Worm (Caenorhabditis elegans) whole organism, mixed stage, embryonic: Measurements from ENCODE around the gene C06G3.8.

ENCODE experiments used
- M03D4.4 ChIP-seq: sonication (generic microtip); optimal IDR thresholded peaks from 2 replicates; lab custom pipeline; 2017; ENCODE audit warnings: mild to moderate bottlenecking, missing genetic modification characterization, missing compliant biosample characterization
- bed-3 ChIP-seq: fragments of 200-800 bp; sonication (Bioruptor generic); optimal IDR thresholded peaks from 3 replicates; lab custom pipeline; 2018; ENCODE audit warnings: mild to moderate bottlenecking, missing genetic modification characterization, moderate library complexity, missing compliant biosample characterization
- blmp-1 ChIP-seq: fragments of 150-350 bp; optimal IDR thresholded peaks from 2 replicates; lab custom pipeline; 2014; ENCODE audit warnings: missing biosample characterization, missing genetic modification characterization
- ceh-39 ChIP-seq: fragments of 150-350 bp; optimal IDR thresholded peaks from 2 replicates; lab custom pipeline; 2014; ENCODE audit warnings: missing biosample characterization, missing genetic modification characterization
- ceh-43 ChIP-seq: fragments of 200-800 bp; sonication (Bioruptor generic); optimal IDR thresholded peaks from 2 replicates; lab custom pipeline; 2018; ENCODE audit warnings: mild to moderate bottlenecking, missing genetic modification characterization, moderate library complexity, missing compliant biosample characterization
- ceh-83 ChIP-seq: fragments of 200-800 bp; sonication (Bioruptor generic); optimal IDR thresholded peaks from 2 replicates; lab custom pipeline; 2018; ENCODE audit warnings: mild to moderate bottlenecking, missing genetic modification characterization, missing compliant biosample characterization
- ces-1 ChIP-seq: fragments of 150-350 bp; optimal IDR thresholded peaks from 2 replicates; lab custom pipeline; 2014; ENCODE audit warnings: missing biosample characterization, missing genetic modification reagents, missing genetic modification characterization
- cnd-1 ChIP-seq: fragments of 200-800 bp; sonication (Bioruptor generic); optimal IDR thresholded peaks from 2 replicates; lab custom pipeline; 2018; ENCODE audit warnings: mild to moderate bottlenecking, missing genetic modification characterization, missing compliant biosample characterization
- drap-1 ChIP-seq: fragments of 200-800 bp; sonication (Bioruptor generic); optimal IDR thresholded peaks from 3 replicates; lab custom pipeline; 2018; ENCODE audit warnings: mild to moderate bottlenecking, missing genetic modification characterization, missing compliant biosample characterization
- elt-1 ChIP-seq: sonication (generic microtip); optimal IDR thresholded peaks from 2 replicates; lab custom pipeline; 2017; ENCODE audit warnings: missing genetic modification characterization, mild to moderate bottlenecking, missing compliant biosample characterization, antibody characterized with exemption, moderate library complexity, borderline replicate concordance; ENCODE audit not compliant: insufficient read depth
- flh-1 ChIP-seq: fragments of 200-800 bp; sonication (Bioruptor generic); optimal IDR thresholded peaks from 2 replicates; lab custom pipeline; 2018; ENCODE audit warnings: mild to moderate bottlenecking, missing genetic modification characterization, moderate library complexity, missing compliant biosample characterization
- ham-2 ChIP-seq: fragments of 200-800 bp; sonication (Bioruptor generic); optimal IDR thresholded peaks from 2 replicates; lab custom pipeline; 2018; ENCODE audit warnings: mild to moderate bottlenecking, missing genetic modification characterization, missing compliant biosample characterization
- lin-13 ChIP-seq: fragments of 150-350 bp; optimal IDR thresholded peaks from 2 replicates; lab custom pipeline; 2014; ENCODE audit warnings: missing biosample characterization, missing genetic modification characterization
- lin-32 ChIP-seq: fragments of 200-800 bp; sonication (Bioruptor generic); optimal IDR thresholded peaks from 2 replicates; lab custom pipeline; 2018; ENCODE audit warnings: mild to moderate bottlenecking, missing genetic modification characterization, missing compliant biosample characterization
- lsy-2 ChIP-seq: fragments of 150-350 bp; optimal IDR thresholded peaks from 2 replicates; lab custom pipeline; 2014; ENCODE audit warnings: missing biosample characterization, missing genetic modification characterization
- mab-5 ChIP-seq: fragments of 150-350 bp; optimal IDR thresholded peaks from 2 replicates; lab custom pipeline; 2014; ENCODE audit warnings: missing biosample characterization, missing genetic modification characterization
- mep-1 ChIP-seq: fragments of 150-350 bp; optimal IDR thresholded peaks from 2 replicates; lab custom pipeline; 2017; ENCODE audit warnings: missing biosample characterization, missing genetic modification reagents, missing genetic modification characterization, inconsistent platforms
- nhr-12 ChIP-seq: fragments of 150-350 bp; optimal IDR thresholded peaks from 2 replicates; lab custom pipeline; 2014; ENCODE audit warnings: missing biosample characterization, missing genetic modification characterization
- nhr-2 ChIP-seq: fragments of 150-350 bp; optimal IDR thresholded peaks from 2 replicates; lab custom pipeline; 2014; ENCODE audit warnings: missing biosample characterization, missing genetic modification characterization
- nhr-237 ChIP-seq: fragments of 150-350 bp; optimal IDR thresholded peaks from 2 replicates; lab custom pipeline; 2014; ENCODE audit warnings: missing biosample characterization, missing genetic modification characterization
- nhr-28 ChIP-seq: fragments of 150-350 bp; optimal IDR thresholded peaks from 2 replicates; lab custom pipeline; 2014; ENCODE audit warnings: missing biosample characterization, missing genetic modification characterization
- nhr-76 ChIP-seq: sonication (generic microtip); optimal IDR thresholded peaks from 2 replicates; lab custom pipeline; 2017; ENCODE audit warnings: missing biosample characterization, missing genetic modification characterization
- pha-4 ChIP-seq: fragments of 150-350 bp; optimal IDR thresholded peaks from 2 replicates; lab custom pipeline; 2018; ENCODE audit warnings: missing biosample characterization, missing genetic modification reagents, missing genetic modification characterization
- sem-2 ChIP-seq: fragments of 200-800 bp; sonication (Bioruptor generic); optimal IDR thresholded peaks from 2 replicates; lab custom pipeline; 2018; ENCODE audit warnings: mild to moderate bottlenecking, missing genetic modification characterization, missing compliant biosample characterization
- snpc-4 ChIP-seq: fragments of 150-350 bp; optimal IDR thresholded peaks from 2 replicates; lab custom pipeline; 2014; ENCODE audit warnings: missing biosample characterization, missing genetic modification characterization
- sptf-1 ChIP-seq: sonication (generic microtip); optimal IDR thresholded peaks from 2 replicates; lab custom pipeline; 2017; ENCODE audit warnings: mild to moderate bottlenecking, missing genetic modification characterization, moderate library complexity, missing compliant biosample characterization
- unc-39 ChIP-seq: fragments of 150-350 bp; optimal IDR thresholded peaks from 2 replicates; lab custom pipeline; 2014; ENCODE audit warnings: missing biosample characterization, missing genetic modification characterization
- unc-62 ChIP-seq: fragments of 150-350 bp; optimal IDR thresholded peaks from 2 replicates; lab custom pipeline; 2014; ENCODE audit warnings: missing biosample characterization, missing genetic modification reagents, missing genetic modification characterization
- zip-8 ChIP-seq: fragments of 150-350 bp; optimal IDR thresholded peaks from 2 replicates; lab custom pipeline; 2014; ENCODE audit warnings: missing biosample characterization, missing genetic modification characterization
- ztf-11 ChIP-seq: fragments of 150-350 bp; optimal IDR thresholded peaks from 2 replicates; lab custom pipeline; 2014; ENCODE audit warnings: missing biosample characterization, missing genetic modification characterization

C06G3.8 gene

DNA sequence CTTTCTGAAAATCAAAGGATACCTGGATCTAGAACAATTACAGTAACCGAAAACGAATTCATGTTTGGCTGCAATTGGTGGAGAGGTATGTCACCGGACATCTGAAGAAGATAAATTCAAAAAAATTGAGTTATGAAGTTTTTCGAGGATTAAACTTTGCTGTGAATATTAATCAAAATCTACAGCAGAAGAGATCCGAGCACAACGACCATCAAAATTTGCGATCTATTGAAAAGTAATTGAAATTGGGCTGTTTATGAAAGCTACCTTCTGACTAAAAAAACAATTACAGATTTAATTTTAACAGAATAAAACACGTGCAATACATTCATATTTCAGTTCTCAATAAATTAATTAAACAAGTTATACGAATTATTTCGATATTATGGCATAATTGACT is at the start of gene C06G3.8:
TSS of gene C06G3.8 (minus strand) at position 101 of the 400 bp plus-strand sequence.
- TF ChIP-seq pha-4, result no peak

ce11 chrIV:7081214-7081613 is 48.9 kb upstream of the C06G3.8 start, which contains the start of gene Y43B11AR.1:
Y43B11AR.1 (plus strand) TSS chrIV:7081514.
- TF ChIP-seq ceh-39 (tag; lab: Kevin White, UChicago), result no peak
- no peak for TF ChIP-seq ztf-11 (tag; lab: Kevin White, UChicago)
- no peak for TF ChIP-seq ceh-43
- TF ChIP-seq lin-32, result no peak
- no peak for TF ChIP-seq drap-1 (GFP tag; lab: Kevin White, UChicago)
- TF ChIP-seq cnd-1, result no peak
- TF ChIP-seq, all 35 proteins: peak for 0

DNA sequence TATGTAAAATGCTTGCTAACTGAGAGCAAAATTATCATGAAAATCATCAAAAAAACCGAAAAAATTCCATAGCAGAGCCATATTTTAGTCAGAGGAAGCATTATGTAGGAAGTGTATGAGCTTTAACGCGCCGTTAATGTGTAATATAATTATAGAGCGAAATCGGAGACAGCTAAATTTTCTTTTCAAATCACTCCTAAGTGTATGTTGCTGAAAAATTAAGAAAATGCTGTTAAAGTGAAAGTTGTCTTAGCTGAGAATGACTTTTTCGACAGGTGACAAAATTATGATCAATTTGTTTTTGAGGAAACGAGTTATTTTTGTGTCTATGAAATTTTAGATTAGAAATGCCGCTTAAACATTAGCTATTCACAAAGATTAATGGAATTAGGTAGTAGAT is 42.7 kb upstream of the C06G3.8 start, which contains the start of gene srg-50:
TSS of gene srg-50 (minus strand) at position 101 of the 400 bp plus-strand sequence.
- TF ChIP-seq nhr-28 (tag; lab: Kevin White, UChicago), result no peak
- no peak for TF ChIP-seq lin-13 (tag; lab: Kevin White, UChicago)
- TF ChIP-seq unc-62 (GFP tag; lab: Kevin White, UChicago), result no peak
- no peak for TF ChIP-seq lin-32
- TF ChIP-seq ceh-39 (tag; lab: Kevin White, UChicago), result no peak
- TF ChIP-seq ceh-83, result no peak
- TF ChIP-seq ces-1 (GFP tag; lab: Kevin White, UChicago), result no peak
- no peak for TF ChIP-seq flh-1 (GFP tag; lab: Kevin White, UChicago)
- TF ChIP-seq bed-3 (GFP tag; lab: Kevin White, UChicago), result no peak
- no peak for TF ChIP-seq blmp-1 (tag; lab: Kevin White, UChicago)
- no peak for TF ChIP-seq nhr-237 (tag; lab: Kevin White, UChicago)
- TF ChIP-seq ham-2 (GFP tag; lab: Kevin White, UChicago), result no peak
- no peak for TF ChIP-seq lsy-2
- TF ChIP-seq elt-1, result no peak
- no peak for TF ChIP-seq unc-39 (tag; lab: Kevin White, UChicago)
- TF ChIP-seq ztf-11 (tag; lab: Kevin White, UChicago), result no peak
- TF ChIP-seq snpc-4 (tag; lab: Kevin White, UChicago), result no peak

DNA sequence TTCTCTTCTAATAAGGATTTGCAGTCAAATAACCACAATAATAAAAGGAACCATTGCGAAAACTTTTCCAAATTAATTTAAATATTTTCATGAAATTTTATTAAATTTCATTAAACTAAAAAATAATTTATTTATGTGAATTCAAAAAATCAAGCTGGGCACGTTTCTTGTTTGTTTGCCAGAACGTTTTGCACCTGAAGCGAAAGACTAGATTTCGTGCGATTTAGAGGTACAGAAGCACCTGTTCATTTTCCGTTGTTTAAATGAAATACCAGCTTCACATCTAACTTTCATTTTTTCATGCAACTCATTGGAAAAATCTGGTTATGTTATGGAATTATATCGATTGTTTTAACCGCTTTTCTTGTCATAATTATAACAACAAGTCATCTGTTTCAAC is 39.8 kb upstream of the C06G3.8 start, which contains the start of gene srg-48:
TSS of gene srg-48 (plus strand) at position 301 of the 400 bp plus-strand sequence.
- TF ChIP-seq mep-1 (tag; lab: Kevin White, UChicago) (no peak), zip-8 (tag; lab: Kevin White, UChicago) (no peak), nhr-2 (no peak), lin-13 (tag; lab: Kevin White, UChicago) (no peak), mab-5 (no peak), sptf-1 (tag; lab: Kevin White, UChicago) (no peak)

ce11 chrIV:7067446-7067845 is 35.1 kb upstream of the C06G3.8 start:
- TF ChIP-seq lin-32, result no peak
- no peak for TF ChIP-seq unc-62 (GFP tag; lab: Kevin White, UChicago)
- TF ChIP-seq bed-3 (GFP tag; lab: Kevin White, UChicago), result no peak
- TF ChIP-seq sptf-1 (tag; lab: Kevin White, UChicago), result no peak
- no peak for TF ChIP-seq ceh-43
- no peak for TF ChIP-seq pha-4
- no peak for TF ChIP-seq nhr-76
- TF ChIP-seq, all 35 proteins: peak for 0

DNA sequence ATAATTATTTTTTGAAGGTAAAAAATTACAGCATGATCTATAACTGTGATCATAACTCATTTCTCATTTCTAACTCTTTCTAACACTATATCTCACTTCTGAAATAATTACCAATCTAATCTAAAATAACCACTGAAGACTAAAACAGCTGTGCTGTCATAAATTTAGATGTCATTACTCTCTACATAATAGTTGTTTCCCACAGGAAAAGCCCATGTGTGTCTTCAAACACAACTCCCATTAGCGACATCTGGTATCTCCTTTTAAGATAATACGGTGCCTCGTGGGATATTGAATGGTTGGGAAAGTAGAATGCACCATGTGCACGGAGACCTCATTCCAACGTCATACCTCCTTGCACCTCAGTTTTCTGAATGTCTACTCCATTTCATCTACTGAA is 32.7 kb upstream of the C06G3.8 start, which contains the start of gene Y43B11AL.1:
TSS of gene Y43B11AL.1 (plus strand) at position 301 of the 400 bp plus-strand sequence.
- no peak for TF ChIP-seq pha-4
- no peak for TF ChIP-seq nhr-12
- no peak for TF ChIP-seq unc-39 (tag; lab: Kevin White, UChicago)
- no peak for TF ChIP-seq ztf-11 (tag; lab: Kevin White, UChicago)
- no peak for TF ChIP-seq bed-3 (GFP tag; lab: Kevin White, UChicago)

ce11 chrIV:7062697-7063096 is 30.3 kb upstream of the C06G3.8 start:
- TF ChIP-seq nhr-12, result no peak
- TF ChIP-seq sem-2 (GFP tag; lab: Kevin White, UChicago), result no peak
- no peak for TF ChIP-seq ceh-43
- TF ChIP-seq ceh-39 (tag; lab: Kevin White, UChicago), result no peak
- TF ChIP-seq unc-62 (GFP tag; lab: Kevin White, UChicago), result no peak
- TF ChIP-seq ceh-83, result no peak
- TF ChIP-seq bed-3 (GFP tag; lab: Kevin White, UChicago), result no peak
- no peak for TF ChIP-seq pha-4
- no peak for TF ChIP-seq nhr-76
- no peak for TF ChIP-seq lin-13 (tag; lab: Kevin White, UChicago)
- no peak for TF ChIP-seq nhr-237 (tag; lab: Kevin White, UChicago)
- TF ChIP-seq ham-2 (GFP tag; lab: Kevin White, UChicago), result no peak
- TF ChIP-seq unc-39 (tag; lab: Kevin White, UChicago), result no peak
- no peak for TF ChIP-seq blmp-1 (tag; lab: Kevin White, UChicago)
- no peak for TF ChIP-seq M03D4.4 (tag; lab: Kevin White, UChicago)
- no peak for TF ChIP-seq elt-1
- no peak for TF ChIP-seq flh-1 (GFP tag; lab: Kevin White, UChicago)
- TF ChIP-seq cnd-1, result no peak
- no peak for TF ChIP-seq zip-8 (tag; lab: Kevin White, UChicago)
